Fruit fly (Drosophila melanogaster) whole organism, prepupa: ENCODE results near the gene CG11378.

Experiments used
- CG10669 ChIP-seq: fragments of 200-800 bp; sonication (Bioruptor generic); optimal IDR thresholded peaks from 3 replicates; lab custom pipeline; 2018; ENCODE audit warnings: missing biosample characterization, mild to moderate bottlenecking, missing genetic modification characterization, moderate library complexity
- CG34406 ChIP-seq: fragments of 200-800 bp; sonication (Bioruptor generic); optimal IDR thresholded peaks from 3 replicates; lab custom pipeline; 2016; ENCODE audit warnings: missing biosample characterization, missing genetic modification characterization
- Met ChIP-seq: fragments of 200-800 bp; sonication (Bioruptor generic); optimal IDR thresholded peaks from 3 replicates; lab custom pipeline; 2016; ENCODE audit warnings: missing biosample characterization, missing genetic modification characterization
- svp ChIP-seq: fragments of 200-800 bp; sonication (Bioruptor generic); peaks from one replicate; lab custom pipeline; 2016; ENCODE audit warnings: missing biosample characterization, missing genetic modification characterization

dm6 chrX:1123381-1123780, 47.2 kb upstream of the CG11378 start:
- no peak for TF ChIP-seq CG34406
- no peak for TF ChIP-seq svp (GFP tag; lab: Kevin White, UChicago)
- no peak for TF ChIP-seq CG10669 (GFP tag; lab: Kevin White, UChicago)
- TF ChIP-seq Met (GFP tag; lab: Kevin White, UChicago), result no peak
